Fruit fly (Drosophila melanogaster): ENCODE measurements around the gene CG9917.

Gene CG9917

DNA sequence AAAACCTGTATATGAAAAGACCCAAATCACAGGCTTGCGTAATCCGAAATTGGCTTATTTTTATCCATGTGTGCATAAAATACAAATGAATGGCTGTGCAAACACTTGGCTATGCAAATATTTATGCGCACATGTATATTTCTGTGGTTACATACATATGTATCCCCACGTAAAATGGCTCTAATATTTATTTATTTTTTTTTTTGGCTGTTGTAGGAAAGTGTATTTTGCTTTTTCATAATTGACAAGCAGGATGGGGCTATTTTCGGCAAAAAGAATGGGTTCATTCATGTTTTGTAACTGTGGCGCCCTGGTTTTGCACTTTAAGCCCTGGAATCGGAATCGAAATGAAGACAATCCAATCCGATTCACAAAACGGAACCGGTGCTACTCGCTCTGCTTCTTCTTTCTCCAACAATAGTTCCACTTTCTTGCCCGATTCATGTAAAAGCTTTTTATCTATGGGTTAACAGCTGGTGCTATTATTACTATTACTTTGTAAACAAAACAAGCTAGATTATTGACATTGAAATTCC is 12.1 kb upstream of the CG9917 start (continued):
- TF ChIP-seq CG8388 (GFP tag; optimal IDR thresholded peaks at IDR 0.05), result peak; percentile 57
- TF ChIP-seq eve (GFP tag; optimal IDR thresholded peaks at IDR 0.05), result peak in 1 of 2 experiments; percentile 89
- no peak for TF ChIP-seq cato (GFP tag; optimal IDR thresholded peaks at IDR 0.05; ENCODE audit: borderline replicate concordance)
- peak; percentile 14 for TF ChIP-seq CG4707 (GFP tag; optimal IDR thresholded peaks at IDR 0.05)
- TF ChIP-seq Six4 (GFP tag; optimal IDR thresholded peaks at IDR 0.05), result peak; percentile 46
- TF ChIP-seq CG8359 (GFP tag; optimal IDR thresholded peaks at IDR 0.05; ENCODE audit: borderline replicate concordance), result no peak
- no peak for TF ChIP-seq Jarid2 (GFP tag; optimal IDR thresholded peaks at IDR 0.05)
- peak; percentile 6 for TF ChIP-seq BEAF-32 (GFP tag; optimal IDR thresholded peaks at IDR 0.05)
- TF ChIP-seq CG6854 (GFP tag; optimal IDR thresholded peaks at IDR 0.05), result peak; percentile 6
- TF ChIP-seq hb (GFP tag; IDR thresholded peaks at IDR 0.05; ENCODE audit: partially characterized antibody), result no peak
- peak; percentile 48 for TF ChIP-seq CG5180 (GFP tag; optimal IDR thresholded peaks at IDR 0.05)
- TF ChIP-seq insv (GFP tag; optimal IDR thresholded peaks at IDR 0.05), result peak in 1 of 2 experiments; percentile 75
- peak; percentile 79 for TF ChIP-seq NFAT (GFP tag; IDR thresholded peaks at IDR 0.05)
- no peak for TF ChIP-seq TFAM (GFP tag; optimal IDR thresholded peaks at IDR 0.05)
- no peak for TF ChIP-seq Dfd (GFP tag; optimal IDR thresholded peaks at IDR 0.05)
- TF ChIP-seq CG12744 (GFP tag; optimal IDR thresholded peaks at IDR 0.05), result peak; percentile 47
- TF ChIP-seq z (GFP tag; IDR thresholded peaks at IDR 0.05), result 0 out of 3 replicates have a peak, but pooled peaks have one; percentile 40
- TF ChIP-seq klu (GFP tag; IDR thresholded peaks at IDR 0.05), result 0 out of 2 replicates have a peak, but pooled peaks have one; percentile 40
- peak; percentile 73 for TF ChIP-seq CG16779 (GFP tag; IDR thresholded peaks at IDR 0.05)
- TF ChIP-seq C15 (GFP tag; IDR thresholded peaks at IDR 0.05), result peak; percentile 55; the same call in 1 of the 3 replicates
- TF ChIP-seq CG12942 (GFP tag; optimal IDR thresholded peaks at IDR 0.05), result peak; percentile 46
- peak; percentile 37 for TF ChIP-seq CG1603 (tag; optimal IDR thresholded peaks at IDR 0.05)
- peak; percentile 77 for TF ChIP-seq gro (GFP tag; optimal IDR thresholded peaks at IDR 0.05)
- TF ChIP-seq corto (GFP tag; optimal IDR thresholded peaks at IDR 0.05), result no peak
- peak; percentile 24; the same call in 1 of the 3 replicates for TF ChIP-seq CG11093 (GFP tag; IDR thresholded peaks at IDR 0.05)
- peak; percentile 49 for TF ChIP-seq slp2 (GFP tag; optimal IDR thresholded peaks at IDR 0.05)
- TF ChIP-seq dpn (GFP tag; optimal IDR thresholded peaks at IDR 0.05), result peak; percentile 73 to 80
- no peak for TF ChIP-seq grn (GFP tag; optimal IDR thresholded peaks at IDR 0.05)
- TF ChIP-seq CG4617 (GFP tag; optimal IDR thresholded peaks at IDR 0.05; ENCODE audit: borderline replicate concordance), result peak; percentile 27
- TF ChIP-seq usp (GFP tag; optimal IDR thresholded peaks at IDR 0.05), result no peak
- peak; percentile 37 for TF ChIP-seq CG4854 (GFP tag; optimal IDR thresholded peaks at IDR 0.05)
- peak; percentile 61; the same call in 1 of the 3 replicates for TF ChIP-seq CG2889 (GFP tag; IDR thresholded peaks at IDR 0.05)
- TF ChIP-seq fu2 (GFP tag; optimal IDR thresholded peaks at IDR 0.05), result peak; percentile 60
- TF ChIP-seq PHDP (tag; optimal IDR thresholded peaks at IDR 0.05), result peak; percentile 67
- no peak for TF ChIP-seq jing (GFP tag; optimal IDR thresholded peaks at IDR 0.05)
- peak; percentile 33 for TF ChIP-seq CG10147 (GFP tag; optimal IDR thresholded peaks at IDR 0.05)
- peak; percentile 52; the same call in 1 of the 2 replicates for TF ChIP-seq CG31441 (GFP tag; IDR thresholded peaks at IDR 0.05)
- TF ChIP-seq lov (optimal IDR thresholded peaks at IDR 0.05), result no peak
- peak; percentile 81; the same call in 2 of the 3 replicates for TF ChIP-seq lov (GFP tag; IDR thresholded peaks at IDR 0.05)
- peak; percentile 37 for TF ChIP-seq Nf-YC (tag; optimal IDR thresholded peaks at IDR 0.05)
- TF ChIP-seq ham (GFP tag; IDR thresholded peaks at IDR 0.05), result no peak
- TF ChIP-seq CG34422 (GFP tag; IDR thresholded peaks at IDR 0.05), result peak; percentile 84
- peak; percentile 33 for TF ChIP-seq disco-r (GFP tag; optimal IDR thresholded peaks at IDR 0.05)
- TF ChIP-seq vnd (GFP tag; IDR thresholded peaks at IDR 0.05; ENCODE audit: partially characterized antibody), result no peak
- peak; percentile 88 for TF ChIP-seq Drgx (GFP tag; IDR thresholded peaks at IDR 0.05)
- peak; percentile 77 for TF ChIP-seq zfh2 (GFP tag; optimal IDR thresholded peaks at IDR 0.05)
- no peak for TF ChIP-seq sna (GFP tag; IDR thresholded peaks at IDR 0.05; ENCODE audit: partially characterized antibody)
- no peak for TF ChIP-seq Stat92E (GFP tag; optimal IDR thresholded peaks at IDR 0.05)
- peak; percentile 78; the same call in 2 of the 3 replicates for TF ChIP-seq otp (GFP tag; IDR thresholded peaks at IDR 0.05)
